Fruit fly (Drosophila melanogaster): ENCODE results near the gene TfIIA-L.

The TfIIA-L gene

DNA sequence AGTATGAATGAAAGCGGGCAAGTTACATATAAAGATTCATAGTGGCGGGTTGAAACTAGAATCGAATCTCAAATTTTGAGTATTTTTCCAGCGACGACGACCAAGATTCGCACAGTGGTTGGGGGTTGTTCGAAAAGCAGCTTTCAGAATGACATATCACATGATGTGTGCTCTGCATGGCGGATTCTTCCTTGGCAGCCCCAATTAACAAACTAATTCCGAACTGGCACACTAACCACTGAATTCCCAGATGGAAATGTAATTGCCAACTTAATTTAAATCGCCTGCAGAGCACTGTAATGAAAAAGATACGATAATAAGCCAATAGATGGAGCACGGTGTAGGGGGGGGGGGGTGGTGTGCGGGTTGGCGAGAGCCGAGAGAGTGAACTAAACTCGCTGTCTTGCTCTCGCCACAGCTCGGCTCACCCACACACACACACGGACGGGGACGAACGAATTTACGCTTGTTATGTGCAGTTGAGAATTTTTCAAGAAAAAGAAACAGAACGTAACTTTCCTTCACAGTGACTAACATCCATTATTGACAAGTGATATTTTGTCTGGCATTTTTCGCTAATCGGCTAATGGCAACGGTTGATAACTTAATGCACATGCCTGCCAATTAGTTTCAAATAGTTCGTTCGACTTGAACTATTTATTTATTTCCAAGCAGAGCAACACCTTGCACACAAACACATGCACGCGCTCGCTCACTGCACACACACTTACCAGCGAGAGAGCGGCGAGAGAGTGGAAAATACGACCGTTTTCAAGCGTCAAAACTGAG lies 30.3 kb downstream of the TfIIA-L start (continued):
- peak; percentile 96 for TF ChIP-seq HHEX (GFP tag; optimal IDR thresholded peaks at IDR 0.05)
- peak; percentile 94 for TF ChIP-seq nmo (GFP tag; optimal IDR thresholded peaks at IDR 0.05)
- peak; percentile 94 for TF ChIP-seq bowl (GFP tag; IDR thresholded peaks at IDR 0.05)
- TF ChIP-seq CG10654 (GFP tag; optimal IDR thresholded peaks at IDR 0.05): peak; percentile 92
- peak; percentile 97 for TF ChIP-seq Meics (GFP tag; optimal IDR thresholded peaks at IDR 0.05)
- peak; percentile 84 for TF ChIP-seq Sox100B (GFP tag; optimal IDR thresholded peaks at IDR 0.05)
- peak; percentile 99 for TF ChIP-seq vvl (GFP tag; IDR thresholded peaks at IDR 0.05)
- TF ChIP-seq Aef1 (GFP tag; IDR thresholded peaks at IDR 0.05): peak; percentile 96
- peak; percentile 92 for TF ChIP-seq gro (GFP tag; optimal IDR thresholded peaks at IDR 0.05)
- TF ChIP-seq wek (GFP tag; optimal IDR thresholded peaks at IDR 0.05): peak; percentile 86
- TF ChIP-seq CG14441 (GFP tag; IDR thresholded peaks at IDR 0.05): peak; percentile 98
- TF ChIP-seq eve (GFP tag; optimal IDR thresholded peaks at IDR 0.05): no peak
- TF ChIP-seq CG6854 (GFP tag; optimal IDR thresholded peaks at IDR 0.05): peak; percentile 90
- peak; percentile 83 for TF ChIP-seq Hey (tag; optimal IDR thresholded peaks at IDR 0.05)
- peak; percentile 98 for TF ChIP-seq Rfx (GFP tag; IDR thresholded peaks at IDR 0.05)
- peak; percentile 59 for TF ChIP-seq CG13287 (GFP tag; IDR thresholded peaks at IDR 0.05; ENCODE audit: partially characterized antibody)
- TF ChIP-seq CG8359 (GFP tag; optimal IDR thresholded peaks at IDR 0.05; ENCODE audit: borderline replicate concordance): peak; percentile 73
- peak; percentile 58; the same call in 2 of the 3 replicates for TF ChIP-seq knrl (GFP tag; IDR thresholded peaks at IDR 0.05; ENCODE audit: partially characterized antibody)
- TF ChIP-seq danr (GFP tag; IDR thresholded peaks at IDR 0.05): peak; percentile 95
- peak; percentile 93 for TF ChIP-seq CG8924 (tag; optimal IDR thresholded peaks at IDR 0.05)
- peak; percentile 95 for TF ChIP-seq CG14050 (GFP tag; IDR thresholded peaks at IDR 0.05)
- TF ChIP-seq CG4730 (GFP tag; IDR thresholded peaks at IDR 0.05): peak; percentile 95
- peak; percentile 98 for TF ChIP-seq sens (GFP tag)
- peak; percentile 97 for TF ChIP-seq dmrt99B (tag; optimal IDR thresholded peaks at IDR 0.05)
- peak; percentile 94 for TF ChIP-seq pb (GFP tag; optimal IDR thresholded peaks at IDR 0.05)
- no peak for TF ChIP-seq hkb (optimal IDR thresholded peaks at IDR 0.05)
- TF ChIP-seq hkb (GFP tag; IDR thresholded peaks at IDR 0.05): peak; percentile 98
- no peak for TF ChIP-seq br (optimal IDR thresholded peaks at IDR 0.05)
- peak; percentile 23 for TF ChIP-seq unc-4 (GFP tag; IDR thresholded peaks at IDR 0.05; ENCODE audit: partially characterized antibody)
- peak; percentile 97 for TF ChIP-seq CG6689 (GFP tag; IDR thresholded peaks at IDR 0.05)
- TF ChIP-seq zfh1 (GFP tag; IDR thresholded peaks at IDR 0.05): peak; percentile 98
- peak; percentile 97 for TF ChIP-seq CG9609 (GFP tag; optimal IDR thresholded peaks at IDR 0.05)
- peak; percentile 94 for TF ChIP-seq jigr1 (GFP tag; IDR thresholded peaks at IDR 0.05)
- TF ChIP-seq Hr51 (GFP tag; optimal IDR thresholded peaks at IDR 0.05): peak; percentile 92 to 95
- peak; percentile 54 for TF ChIP-seq yki (optimal IDR thresholded peaks at IDR 0.05)
- peak; percentile 96 for TF ChIP-seq CG34376 (GFP tag; optimal IDR thresholded peaks at IDR 0.05)
- TF ChIP-seq NC2α (GFP tag; optimal IDR thresholded peaks at IDR 0.05): peak; percentile 82
- TF ChIP-seq CG31388 (GFP tag; optimal IDR thresholded peaks at IDR 0.05): peak; percentile 80
- peak; percentile 91 for TF ChIP-seq sim (GFP tag; IDR thresholded peaks at IDR 0.05)
- peak; percentile 90 for TF ChIP-seq gt (GFP tag; IDR thresholded peaks at IDR 0.05)
- peak; percentile 91 for TF ChIP-seq CG6683 (GFP tag; optimal IDR thresholded peaks at IDR 0.05)
- peak; percentile 98 for TF ChIP-seq CG7987 (GFP tag; optimal IDR thresholded peaks at IDR 0.05)
- TF ChIP-seq Side (GFP tag; optimal IDR thresholded peaks at IDR 0.05): peak; percentile 95
- TF ChIP-seq CG7556 (GFP tag; optimal IDR thresholded peaks at IDR 0.05): peak; percentile 95
- TF ChIP-seq sima (GFP tag; optimal IDR thresholded peaks at IDR 0.05): peak; percentile 64
- TF ChIP-seq fu2 (GFP tag; optimal IDR thresholded peaks at IDR 0.05): peak; percentile 93
- peak; percentile 48 for TF ChIP-seq CG30020 (tag; optimal IDR thresholded peaks at IDR 0.05)
- peak; percentile 83 for TF ChIP-seq Jarid2 (GFP tag; optimal IDR thresholded peaks at IDR 0.05)
- TF ChIP-seq CG6791 (GFP tag; IDR thresholded peaks at IDR 0.05; ENCODE audit: partially characterized antibody): peak; percentile 77; the same call in 2 of the 3 replicates
- peak; percentile 99 for TF ChIP-seq CG12769 (tag; optimal IDR thresholded peaks at IDR 0.05)

Data from whole organism, embryonic.